Fruit fly (Drosophila melanogaster) whole organism, prepupa: ENCODE results near the gene CCAP.
A peak's percentile ranks its signal among the peaks of the same experiment; 100 is the strongest.

Source experiments
- CG1621 ChIP-seq: fragments of 200-800 bp; sonication (Bioruptor generic); optimal IDR thresholded peaks from 3 replicates; lab custom pipeline; 2018; ENCODE audit warnings: missing biosample characterization, mild to moderate bottlenecking, missing genetic modification characterization
- CG31627 ChIP-seq: fragments of 200-800 bp; sonication (Bioruptor generic); optimal IDR thresholded peaks from 3 replicates; lab custom pipeline; 2016; ENCODE audit warnings: missing biosample characterization, missing genetic modification characterization
- CG6854 ChIP-seq: fragments of 200-800 bp; sonication (Bioruptor generic); optimal IDR thresholded peaks from 2 replicates; lab custom pipeline; 2017; ENCODE audit warnings: missing biosample characterization, mild to moderate bottlenecking, missing genetic modification characterization
- CG8119 ChIP-seq: fragments of 200-800 bp; sonication (Bioruptor generic); IDR thresholded peaks from 3 replicates; pipeline ENCODE4 v1.3.6; 2022; ENCODE audit warnings: missing biosample characterization, missing genetic modification characterization
- CG8632 ChIP-seq: fragments of 200-800 bp; sonication (Bioruptor generic); optimal IDR thresholded peaks from 3 replicates; lab custom pipeline; 2016; ENCODE audit warnings: missing biosample characterization, missing genetic modification characterization
- Eip93F ChIP-seq: fragments of 200-800 bp; sonication (Bioruptor generic); optimal IDR thresholded peaks from 2 replicates; lab custom pipeline; 2016; ENCODE audit warnings: missing biosample characterization, mild to moderate bottlenecking, missing genetic modification characterization
- Ets96B ChIP-seq: fragments of 200-800 bp; optimal IDR thresholded peaks from 2 replicates; lab custom pipeline; 2019; ENCODE audit warnings: missing biosample characterization, mild to moderate bottlenecking, missing genetic modification characterization, moderate library complexity
- Hr38 ChIP-seq: sonication (Bioruptor generic); optimal IDR thresholded peaks from 2 replicates; lab custom pipeline; 2016; ENCODE audit warnings: missing biosample characterization, missing genetic modification characterization
- Met ChIP-seq: fragments of 200-800 bp; sonication (Bioruptor generic); optimal IDR thresholded peaks from 3 replicates; lab custom pipeline; 2016; ENCODE audit warnings: missing biosample characterization, missing genetic modification characterization
- ss ChIP-seq, 2 experiments: fragments of 200-800 bp; sonication (Bioruptor generic); optimal IDR thresholded peaks; 2 replicates in 1 of 2; 3 replicates in 1 of 2; lab custom pipeline; 2017 to 2018; ENCODE audit warnings: mild to moderate bottlenecking in 2 of 2, missing biosample characterization in 2 of 2, missing genetic modification characterization in 2 of 2, moderate library complexity in 1 of 2

DNA sequence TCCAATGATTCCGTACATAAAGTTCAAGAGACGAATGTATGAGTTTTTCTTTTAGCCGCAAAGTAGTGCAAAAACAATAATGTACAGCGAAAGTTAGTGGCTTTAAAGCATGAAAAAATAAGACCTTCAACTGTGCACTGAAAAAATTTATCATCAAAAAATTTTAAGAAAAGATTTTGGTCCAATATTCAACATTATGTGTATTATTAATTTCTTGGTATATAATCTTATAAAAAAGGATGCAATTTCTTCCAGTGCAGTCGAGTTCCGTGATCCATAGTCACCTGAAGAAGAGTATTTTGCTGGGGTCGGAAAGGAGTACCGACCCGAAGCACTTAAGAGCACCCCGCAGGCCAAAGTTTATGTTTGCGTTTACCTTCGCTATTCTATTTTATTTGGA, 33.3 kb downstream of the CCAP start:
- TF ChIP-seq ss (GFP tag; optimal IDR thresholded peaks at IDR 0.05; lab: Kevin White, UChicago) (no peak), CG6854 (GFP tag; lab: Kevin White, UChicago) (no peak), CG31627 (GFP tag; lab: Kevin White, UChicago) (peak; percentile 25), CG1621 (no peak), CG8632 (peak; percentile 44), Met (GFP tag; lab: Kevin White, UChicago) (peak; percentile 31), Ets96B (tag; lab: Kevin White, UChicago) (peak; percentile 16), Hr38 (GFP tag; lab: Kevin White, UChicago) (no peak), Eip93F (GFP tag; lab: Kevin White, UChicago) (no peak), CG8119 (peak; percentile 76)
